Worm (Caenorhabditis elegans) whole organism, young adult: ENCODE results near the gene dohh-1.

Experiments used
- C06A6.2 ChIP-seq: fragments of 200-800 bp; sonication (Bioruptor generic); conservative IDR thresholded peaks from 2 replicates; pipeline ENCODE4 v1.3.6; 2022; ENCODE audit warnings: missing genetic modification characterization, missing compliant biosample characterization
- Y53G8AR.9 ChIP-seq: fragments of 200-800 bp; sonication (Bioruptor generic); conservative IDR thresholded peaks from 2 replicates; pipeline ENCODE4 v1.3.6; 2022; ENCODE audit warnings: missing genetic modification reagents, missing genetic modification characterization, missing compliant biosample characterization
- atf-7 ChIP-seq: sonication (generic microtip); optimal IDR thresholded peaks from 2 replicates; lab custom pipeline; 2017; ENCODE audit warnings: mild to moderate bottlenecking, missing genetic modification characterization, missing compliant biosample characterization
- bed-2 ChIP-seq: fragments of 200-800 bp; sonication (Bioruptor generic); IDR thresholded peaks from 2 replicates; pipeline ENCODE4 v1.3.6; 2022; ENCODE audit warnings: missing genetic modification reagents, missing genetic modification characterization, missing compliant biosample characterization
- ceh-27 ChIP-seq: fragments of 200-800 bp; sonication (Bioruptor generic); optimal IDR thresholded peaks from 2 replicates; lab custom pipeline; 2018; ENCODE audit warnings: mild to moderate bottlenecking, missing genetic modification characterization, moderate library complexity, missing compliant biosample characterization
- gei-17 ChIP-seq: fragments of 200-800 bp; sonication (Bioruptor generic); optimal IDR thresholded peaks from 2 replicates; lab custom pipeline; 2018; ENCODE audit warnings: mild to moderate bottlenecking, missing genetic modification characterization, missing compliant biosample characterization
- lin-35 ChIP-seq, 3 experiments: fragments of 150-350 bp in 2 of 3; sonication (generic microtip) in 1 of 3; optimal IDR thresholded peaks; 2 replicates each; lab custom pipeline; 2014 to 2018; ENCODE audit warnings: missing biosample characterization in 3 of 3, missing genetic modification characterization in 3 of 3, missing genetic modification reagents in 3 of 3
- pha-4 ChIP-seq: fragments of 150-350 bp; sonication (generic microtip); optimal IDR thresholded peaks from 2 replicates; lab custom pipeline; 2014; ENCODE audit warnings: missing biosample characterization, missing genetic modification reagents, missing genetic modification characterization
- snpc-4 ChIP-seq, 5 experiments: fragments of 150-350 bp in 1 of 5; sonication (generic microtip) in 4 of 5; optimal IDR thresholded peaks; 2 replicates each; lab custom pipeline; 2014 to 2018; ENCODE audit warnings: missing genetic modification characterization in 5 of 5, missing biosample characterization in 3 of 5, antibody characterized with exemption in 2 of 5, mild to moderate bottlenecking in 2 of 5, missing compliant biosample characterization in 2 of 5, missing genotype in 2 of 5, moderate library complexity in 2 of 5, missing genetic modification reagents in 1 of 5
- unc-62 ChIP-seq: fragments of 150-350 bp; optimal IDR thresholded peaks from 2 replicates; lab custom pipeline; 2014; ENCODE audit warnings: missing biosample characterization, missing genetic modification reagents, missing genetic modification characterization

DNA sequence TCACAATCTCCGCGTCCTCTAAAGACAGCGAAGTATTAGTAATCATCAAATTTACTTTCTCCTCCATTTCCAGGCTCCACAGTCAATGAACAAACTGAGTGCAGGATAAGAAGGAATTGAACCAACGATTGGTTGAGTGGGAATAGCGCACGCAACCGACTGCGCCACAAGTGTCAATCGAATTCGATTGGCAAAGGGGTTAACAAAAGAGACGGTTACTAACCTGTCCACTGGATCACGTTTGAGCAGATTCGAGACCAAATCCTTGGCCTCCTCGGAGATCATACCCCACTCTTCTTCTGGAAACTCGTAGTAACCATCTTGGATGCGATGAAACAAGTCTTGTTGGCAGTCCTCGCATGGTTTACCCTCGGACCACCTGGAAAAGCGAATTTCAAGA lies 34.5 kb upstream of the dohh-1 start:
- TF ChIP-seq pha-4 (tag; lab: Kevin White, UChicago) = no peak
- TF ChIP-seq unc-62 = no peak
- TF ChIP-seq bed-2 = no peak
- no peak for TF ChIP-seq gei-17 (GFP tag; lab: Kevin White, UChicago)
- TF ChIP-seq C06A6.2 (GFP tag; lab: Robert Waterston, UW) = no peak
- TF ChIP-seq ceh-27 (GFP tag; lab: Kevin White, UChicago) = no peak
- TF ChIP-seq lin-35 (GFP tag; optimal IDR thresholded peaks at IDR 0.05; lab: Kevin White, UChicago) = peak in 1 of 3 experiments; percentile 43
- peak; percentile 42 for TF ChIP-seq snpc-4 (GFP tag; optimal IDR thresholded peaks at IDR 0.05; lab: Kevin White, UChicago)
- peak in 1 of 4 experiments; percentile 37 for TF ChIP-seq snpc-4 (tag; optimal IDR thresholded peaks at IDR 0.05; lab: Kevin White, UChicago)
- TF ChIP-seq Y53G8AR.9 (GFP tag; lab: Robert Waterston, UW) = peak; percentile 30; the same call in 1 of the 2 replicates
- TF ChIP-seq atf-7 = no peak
